Worm (Caenorhabditis elegans): Measurements from ENCODE around the gene nspa-8.

- TF ChIP-seq lsy-2 (tag; optimal IDR thresholded peaks at IDR 0.05), result no peak
- no peak for TF ChIP-seq alr-1 (tag; optimal IDR thresholded peaks at IDR 0.05)
- no peak for TF ChIP-seq unc-62 (GFP tag; optimal IDR thresholded peaks at IDR 0.05)
- TF ChIP-seq nhr-12 (tag; optimal IDR thresholded peaks at IDR 0.05), result no peak
- no peak for TF ChIP-seq sma-3 (GFP tag; optimal IDR thresholded peaks at IDR 0.05)
- TF ChIP-seq aly-2 (tag; optimal IDR thresholded peaks at IDR 0.05), result no peak
- no peak for TF ChIP-seq nhr-11 (tag; optimal IDR thresholded peaks at IDR 0.05)
- no peak for TF ChIP-seq egl-27 (tag; optimal IDR thresholded peaks at IDR 0.05)
These were observed 1.6 kb upstream of the nspa-8 start for ce11 chrV:14828407-14828806.

Measured in whole organism, L2 larva.